Fruit fly (Drosophila melanogaster) whole organism, prepupa: ENCODE measurements around the gene ome.

Experiments used
- CG6854 ChIP-seq: fragments of 200-800 bp; sonication (Bioruptor generic); optimal IDR thresholded peaks from 2 replicates; lab custom pipeline; 2017; ENCODE audit warnings: missing biosample characterization, mild to moderate bottlenecking, missing genetic modification characterization
- Sox102F ChIP-seq: fragments of 200-800 bp; sonication (Bioruptor generic); optimal IDR thresholded peaks from 2 replicates; lab custom pipeline; 2016; ENCODE audit warnings: missing biosample characterization, mild to moderate bottlenecking, missing genetic modification characterization
- Sox15 ChIP-seq: fragments of 200-800 bp; sonication (Bioruptor generic); optimal IDR thresholded peaks from 3 replicates; lab custom pipeline; 2016; ENCODE audit warnings: missing biosample characterization, missing genetic modification characterization
- cyc ChIP-seq: fragments of 200-800 bp; sonication (Bioruptor generic); optimal IDR thresholded peaks from 3 replicates; lab custom pipeline; 2016; ENCODE audit warnings: missing biosample characterization, missing genetic modification characterization
- fd59A ChIP-seq: fragments of 200-800 bp; sonication (Bioruptor generic); optimal IDR thresholded peaks from 2 replicates; lab custom pipeline; 2017; ENCODE audit warnings: missing biosample characterization, mild to moderate bottlenecking, missing genetic modification characterization, missing genetic modification reagents
- salr ChIP-seq, 2 experiments: fragments of 200-800 bp; sonication (Bioruptor generic); optimal IDR thresholded peaks; 3 replicates each; lab custom pipeline; 2016 to 2018; ENCODE audit warnings: missing biosample characterization in 2 of 2, missing genetic modification characterization in 2 of 2, mild to moderate bottlenecking in 1 of 2

DNA sequence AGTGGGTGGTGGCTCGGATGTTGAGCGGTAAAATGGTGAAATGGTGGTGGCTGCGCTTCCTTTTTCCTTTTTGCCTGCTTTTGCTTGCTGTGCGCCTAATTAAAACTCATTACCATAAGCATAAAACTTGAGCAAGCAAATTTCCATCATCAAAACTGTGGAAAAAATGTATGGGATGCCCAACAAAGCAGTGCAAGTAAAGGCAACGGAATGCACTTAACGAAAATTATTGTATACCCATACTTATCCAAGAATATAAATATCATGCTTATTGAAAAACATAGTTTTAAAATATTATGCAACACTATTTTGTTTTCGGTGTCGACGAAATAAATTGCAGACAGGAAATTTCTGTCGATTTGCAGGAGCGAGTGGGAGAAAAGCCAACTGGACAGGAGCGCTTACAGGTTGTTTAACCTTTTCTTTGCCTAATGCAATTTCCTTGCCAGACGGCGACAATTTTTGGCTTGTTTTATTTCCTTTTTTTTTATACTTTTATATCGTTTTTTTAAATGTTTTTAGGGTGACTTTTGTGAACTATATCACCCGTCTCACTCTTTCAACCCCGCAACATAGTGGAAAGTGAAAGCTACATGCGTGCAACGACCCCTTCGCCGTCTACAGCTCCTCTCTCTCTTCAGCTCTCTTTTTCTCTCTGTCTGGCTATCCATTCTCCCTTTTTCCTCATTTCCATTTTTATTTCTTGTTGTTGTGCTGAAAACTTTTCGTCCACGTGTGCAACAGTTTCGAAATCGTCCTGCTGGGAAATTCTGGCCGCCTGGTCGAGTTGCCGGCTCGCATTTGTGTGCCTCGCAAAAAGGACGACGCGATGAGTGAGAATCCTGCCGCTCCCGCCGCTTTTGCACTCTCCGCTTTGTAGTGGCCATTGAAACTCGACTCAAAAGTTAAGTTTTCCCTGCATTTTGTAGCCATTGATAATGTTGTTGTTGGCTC is 12.4 kb upstream of the ome start:
- TF ChIP-seq fd59A (GFP tag; lab: Kevin White, UChicago) (no peak), cyc (GFP tag; lab: Kevin White, UChicago) (no peak), Sox102F (GFP tag; lab: Kevin White, UChicago) (no peak), Sox15 (GFP tag; lab: Kevin White, UChicago) (no peak), salr (GFP tag; optimal IDR thresholded peaks at IDR 0.05; lab: Kevin White, UChicago) (no peak), CG6854 (GFP tag; lab: Kevin White, UChicago) (no peak)
